Worm (Caenorhabditis elegans) whole organism, L4 larva: Measurements from ENCODE around the gene T18D3.9.

Experiments used
- F10B5.3 ChIP-seq: sonication (generic microtip); optimal IDR thresholded peaks from 2 replicates; lab custom pipeline; 2016; ENCODE audit warnings: mild to moderate bottlenecking, missing genetic modification characterization, missing compliant biosample characterization
- F26F4.8 ChIP-seq: fragments of 200-800 bp; sonication (Bioruptor generic); conservative IDR thresholded peaks from 2 replicates; pipeline ENCODE4 v1.3.6; 2022; ENCODE audit warnings: missing genetic modification characterization, missing compliant biosample characterization
- F49E8.2 ChIP-seq: sonication (generic microtip); optimal IDR thresholded peaks from 2 replicates; lab custom pipeline; 2016; ENCODE audit warnings: missing compliant biosample characterization, mild to moderate bottlenecking, missing genetic modification characterization, borderline replicate concordance
- R02D3.7 ChIP-seq: fragments of 150-350 bp; sonication (generic microtip); optimal IDR thresholded peaks from 3 replicates; lab custom pipeline; 2014; ENCODE audit warnings: missing biosample characterization, missing genetic modification characterization
- T20F7.1 ChIP-seq: fragments of 200-800 bp; sonication (Bioruptor generic); optimal IDR thresholded peaks from 2 replicates; lab custom pipeline; 2018; ENCODE audit warnings: mild to moderate bottlenecking, missing genetic modification characterization, missing compliant biosample characterization
- Y48G9A.11 ChIP-seq: fragments of 200-800 bp; sonication (Bioruptor generic); IDR thresholded peaks from 2 replicates; pipeline ENCODE4 v1.3.6; 2022; ENCODE audit warnings: missing genetic modification reagents, missing genetic modification characterization, missing compliant biosample characterization
- Y5F2A.4 ChIP-seq: fragments of 200-800 bp; sonication (Bioruptor generic); optimal IDR thresholded peaks from 2 replicates; lab custom pipeline; 2018; ENCODE audit warnings: mild to moderate bottlenecking, missing genetic modification characterization, missing compliant biosample characterization
- Y75B8A.6 ChIP-seq: fragments of 200-800 bp; sonication (Bioruptor generic); IDR thresholded peaks from 2 replicates; pipeline ENCODE4 v1.3.6; 2022; ENCODE audit warnings: missing genetic modification reagents, missing genetic modification characterization, missing compliant biosample characterization
- ZK546.5 ChIP-seq, 2 experiments: sonication (generic microtip); optimal IDR thresholded peaks; 2 replicates each; lab custom pipeline; 2017; ENCODE audit warnings: missing biosample characterization in 2 of 2, missing genetic modification characterization in 2 of 2
- ceh-28 ChIP-seq: fragments of 150-350 bp; optimal IDR thresholded peaks from 2 replicates; lab custom pipeline; 2014; ENCODE audit warnings: missing biosample characterization, missing genetic modification reagents, missing genetic modification characterization
- ceh-44 ChIP-seq: fragments of 200-800 bp; sonication (Bioruptor generic); IDR thresholded peaks from 2 replicates; pipeline ENCODE4 v1.3.6; 2022; ENCODE audit warnings: missing genetic modification reagents, missing genetic modification characterization, missing compliant biosample characterization
- ceh-62 ChIP-seq: sonication (generic microtip); optimal IDR thresholded peaks from 2 replicates; lab custom pipeline; 2017; ENCODE audit warnings: missing biosample characterization, missing genetic modification characterization
- ces-1 ChIP-seq: fragments of 150-350 bp; sonication (generic microtip); optimal IDR thresholded peaks from 4 replicates; lab custom pipeline; 2014; ENCODE audit warnings: missing biosample characterization, missing genetic modification reagents, missing genetic modification characterization
- daf-19 ChIP-seq: fragments of 200-800 bp; sonication (Bioruptor generic); conservative IDR thresholded peaks from 2 replicates; pipeline ENCODE4 v1.3.6; 2022; ENCODE audit warnings: missing genetic modification characterization, missing compliant biosample characterization
- daf-8 ChIP-seq: fragments of 200-800 bp; sonication (Bioruptor generic); IDR thresholded peaks from 2 replicates; pipeline ENCODE4 v1.3.6; 2022; ENCODE audit warnings: missing genetic modification characterization, missing compliant biosample characterization
- dmd-9 ChIP-seq: fragments of 200-800 bp; sonication (Bioruptor generic); IDR thresholded peaks from 2 replicates; pipeline ENCODE4 v1.3.6; 2022; ENCODE audit warnings: missing genetic modification reagents, missing genetic modification characterization, missing compliant biosample characterization
- duxl-1 ChIP-seq: sonication (generic microtip); optimal IDR thresholded peaks from 2 replicates; lab custom pipeline; 2016; ENCODE audit warnings: mild to moderate bottlenecking, missing genetic modification characterization, moderate library complexity, missing compliant biosample characterization; ENCODE audit not compliant: poor library complexity
- dve-1 ChIP-seq: sonication (generic microtip); optimal IDR thresholded peaks from 2 replicates; lab custom pipeline; 2017; ENCODE audit warnings: antibody characterized with exemption, mild to moderate bottlenecking, missing genetic modification characterization, missing compliant biosample characterization; ENCODE audit not compliant: insufficient read depth
- fkh-10 ChIP-seq: fragments of 150-350 bp; optimal IDR thresholded peaks from 2 replicates; lab custom pipeline; 2014; ENCODE audit warnings: missing biosample characterization, missing genetic modification reagents, missing genetic modification characterization
- fos-1 ChIP-seq: fragments of 150-350 bp; optimal IDR thresholded peaks from 2 replicates; lab custom pipeline; 2014; ENCODE audit warnings: missing biosample characterization, missing genetic modification characterization
- gei-8 ChIP-seq: fragments of 200-800 bp; sonication (Bioruptor generic); optimal IDR thresholded peaks from 2 replicates; lab custom pipeline; 2018; ENCODE audit warnings: mild to moderate bottlenecking, missing genetic modification characterization, missing compliant biosample characterization
- hmg-1.1 ChIP-seq: fragments of 200-800 bp; sonication (Bioruptor generic); IDR thresholded peaks from 2 replicates; pipeline ENCODE4 v1.3.6; 2022; ENCODE audit warnings: missing genetic modification reagents, missing genetic modification characterization, missing compliant biosample characterization
- lin-1 ChIP-seq: fragments of 200-800 bp; sonication (Bioruptor generic); IDR thresholded peaks from 2 replicates; pipeline ENCODE4 v1.3.6; 2022; ENCODE audit warnings: missing genetic modification reagents, missing genetic modification characterization, missing compliant biosample characterization
- lin-15B ChIP-seq: fragments of 150-350 bp; sonication (generic microtip); optimal IDR thresholded peaks from 3 replicates; lab custom pipeline; 2014; ENCODE audit warnings: missing biosample characterization, missing genetic modification characterization
- lin-39 ChIP-seq: fragments of 150-350 bp; optimal IDR thresholded peaks from 2 replicates; lab custom pipeline; 2014; ENCODE audit warnings: missing biosample characterization, missing genetic modification reagents, missing genetic modification characterization
- lir-3 ChIP-seq: sonication (generic microtip); optimal IDR thresholded peaks from 2 replicates; lab custom pipeline; 2016; ENCODE audit warnings: mild to moderate bottlenecking, missing genetic modification characterization, missing compliant biosample characterization
- madf-5 ChIP-seq, 2 experiments: fragments of 200-800 bp; sonication (Bioruptor generic); IDR thresholded peaks; 2 replicates each; pipeline ENCODE4 v1.3.6; 2022; ENCODE audit warnings: missing compliant biosample characterization in 2 of 2, missing genetic modification characterization in 2 of 2
- mxl-2 ChIP-seq: fragments of 200-800 bp; sonication (Bioruptor generic); conservative IDR thresholded peaks from 2 replicates; pipeline ENCODE4 v1.3.6; 2022; ENCODE audit warnings: missing genetic modification reagents, missing genetic modification characterization, missing compliant biosample characterization
- mxl-3 ChIP-seq: fragments of 200-800 bp; sonication (Bioruptor generic); optimal IDR thresholded peaks from 2 replicates; lab custom pipeline; 2018; ENCODE audit warnings: mild to moderate bottlenecking, missing genetic modification characterization, missing compliant biosample characterization
- nhr-10 ChIP-seq: fragments of 150-350 bp; optimal IDR thresholded peaks from 2 replicates; lab custom pipeline; 2014; ENCODE audit warnings: missing biosample characterization, missing genetic modification characterization
- nhr-11 ChIP-seq: fragments of 150-350 bp; optimal IDR thresholded peaks from 2 replicates; lab custom pipeline; 2014; ENCODE audit warnings: missing biosample characterization, missing genetic modification characterization
- nhr-237 ChIP-seq: sonication (generic microtip); optimal IDR thresholded peaks from 2 replicates; lab custom pipeline; 2017; ENCODE audit warnings: missing biosample characterization, missing genetic modification characterization
- nhr-28 ChIP-seq: fragments of 150-350 bp; optimal IDR thresholded peaks from 2 replicates; lab custom pipeline; 2014; ENCODE audit warnings: missing biosample characterization, missing genetic modification characterization
- nhr-6 ChIP-seq: fragments of 150-350 bp; optimal IDR thresholded peaks from 2 replicates; lab custom pipeline; 2014; ENCODE audit warnings: missing biosample characterization, missing genetic modification characterization
- nhr-76 ChIP-seq: fragments of 150-350 bp; optimal IDR thresholded peaks from 2 replicates; lab custom pipeline; 2014; ENCODE audit warnings: missing biosample characterization, missing genetic modification characterization
- nhr-77 ChIP-seq: fragments of 150-350 bp; optimal IDR thresholded peaks from 2 replicates; lab custom pipeline; 2014; ENCODE audit warnings: missing biosample characterization, missing genetic modification characterization
- pqm-1 ChIP-seq: sonication (generic microtip); optimal IDR thresholded peaks from 2 replicates; lab custom pipeline; 2017; ENCODE audit warnings: missing biosample characterization, missing genetic modification characterization
- set-16 ChIP-seq: fragments of 200-800 bp; sonication (Bioruptor generic); IDR thresholded peaks from 2 replicates; pipeline ENCODE4 v1.3.6; 2022; ENCODE audit warnings: missing genetic modification reagents, missing genetic modification characterization, missing compliant biosample characterization
- snpc-4 ChIP-seq: fragments of 150-350 bp; optimal IDR thresholded peaks from 2 replicates; lab custom pipeline; 2014; ENCODE audit warnings: missing biosample characterization, missing genetic modification characterization
- spr-3 ChIP-seq: fragments of 200-800 bp; sonication (Bioruptor generic); optimal IDR thresholded peaks from 2 replicates; lab custom pipeline; 2018; ENCODE audit warnings: mild to moderate bottlenecking, missing genetic modification characterization, missing compliant biosample characterization
- tag-97 ChIP-seq: fragments of 200-800 bp; sonication (Bioruptor generic); IDR thresholded peaks from 2 replicates; pipeline ENCODE4 v1.3.6; 2022; ENCODE audit warnings: missing genetic modification characterization, missing compliant biosample characterization
- vab-7 ChIP-seq: fragments of 200-800 bp; sonication (Bioruptor generic); IDR thresholded peaks from 2 replicates; pipeline ENCODE4 v1.3.6; 2022; ENCODE audit warnings: missing genetic modification reagents, missing genetic modification characterization, missing compliant biosample characterization
- zag-1 ChIP-seq: fragments of 150-350 bp; optimal IDR thresholded peaks from 2 replicates; lab custom pipeline; 2014; ENCODE audit warnings: missing biosample characterization, missing genetic modification characterization
- zfp-2 ChIP-seq: sonication (generic microtip); optimal IDR thresholded peaks from 2 replicates; lab custom pipeline; 2016; ENCODE audit warnings: mild to moderate bottlenecking, missing genetic modification characterization, missing compliant biosample characterization
- zip-11 ChIP-seq: fragments of 200-800 bp; sonication (Bioruptor generic); IDR thresholded peaks from 2 replicates; pipeline ENCODE4 v1.3.6; 2022; ENCODE audit warnings: missing genetic modification characterization, missing compliant biosample characterization
- zip-2 ChIP-seq: fragments of 150-350 bp; optimal IDR thresholded peaks from 2 replicates; lab custom pipeline; 2014; ENCODE audit warnings: missing biosample characterization, missing genetic modification characterization

Gene T18D3.9

ce11 chrX:12463504-12463903, 9.2 kb upstream of the T18D3.9 start, which contains the start of gene T18D3.5:
TSS of gene T18D3.5 (plus strand) at chrX:12463804.
- TF ChIP-seq Y48G9A.11 (GFP tag; lab: Robert Waterston, UW) (no peak), F49E8.2 (no peak), nhr-6 (tag; lab: Kevin White, UChicago) (no peak), pqm-1 (no peak), zip-11 (GFP tag; lab: Robert Waterston, UW) (no peak), nhr-77 (tag; lab: Kevin White, UChicago) (no peak), nhr-237 (tag; lab: Kevin White, UChicago) (no peak)

DNA sequence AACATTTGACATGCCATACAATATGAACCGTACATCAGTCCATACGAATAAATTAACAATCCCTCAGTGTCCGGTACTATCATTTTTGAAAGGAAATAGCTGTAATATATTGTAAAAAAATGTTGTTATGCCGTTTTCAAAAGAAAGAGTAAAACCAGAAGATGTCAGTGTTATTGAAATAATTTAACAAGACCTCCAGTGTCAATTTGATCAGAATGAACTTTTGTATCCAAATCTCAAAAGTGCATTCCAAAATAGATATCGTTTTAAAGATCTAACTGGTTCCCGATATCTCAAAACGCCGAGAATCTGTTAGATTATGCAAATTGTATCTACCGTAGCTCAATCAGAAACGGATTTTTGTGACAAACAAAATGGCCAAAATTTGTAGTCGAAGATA, 7.3 kb upstream of the T18D3.9 start, which contains the start of gene odr-7:
TSS of gene odr-7 (minus strand) at position 101 of the 400 bp plus-strand sequence.
- no peak for TF ChIP-seq zag-1 (tag; lab: Kevin White, UChicago)
- TF ChIP-seq ceh-62 (tag; lab: Kevin White, UChicago), result no peak
- TF ChIP-seq ceh-44, result no peak
- TF ChIP-seq gei-8 (GFP tag; lab: Kevin White, UChicago), result no peak
- TF ChIP-seq mxl-2, result no peak
- TF ChIP-seq nhr-28, result no peak
- no peak for TF ChIP-seq Y75B8A.6 (GFP tag; lab: Robert Waterston, UW)
- TF ChIP-seq Y5F2A.4 (GFP tag; lab: Kevin White, UChicago), result no peak
- no peak for TF ChIP-seq T20F7.1 (GFP tag; lab: Kevin White, UChicago)
- TF ChIP-seq duxl-1 (tag; lab: Kevin White, UChicago), result no peak

DNA sequence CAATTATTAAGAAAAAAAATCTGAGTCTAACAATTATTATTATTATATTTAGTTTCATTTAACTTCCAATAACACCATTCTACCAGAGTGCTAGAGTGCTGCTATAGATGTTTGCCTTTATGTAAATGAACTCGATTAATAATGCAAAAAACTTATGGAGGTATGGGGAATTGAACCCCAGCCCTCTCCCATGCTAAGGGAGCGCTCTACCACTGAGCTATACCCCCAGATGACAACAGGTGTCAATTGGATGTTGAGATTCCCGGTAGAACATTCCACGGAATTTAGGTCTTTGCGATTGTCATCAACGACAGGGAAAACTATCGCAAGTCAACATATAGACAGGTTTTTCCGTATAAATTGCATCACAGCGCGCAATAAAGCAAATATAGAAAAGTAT, 3.8 kb upstream of the T18D3.9 start:
- TF ChIP-seq ZK546.5 (tag; optimal IDR thresholded peaks at IDR 0.05; lab: Kevin White, UChicago) (no peak), dve-1 (peak; percentile 42), lin-15B (tag; lab: Kevin White, UChicago) (no peak), madf-5 (GFP tag; IDR thresholded peaks at IDR 0.05; lab: Robert Waterston, UW) (0 out of 4 replicates have a peak, but pooled peaks have one; percentile 5 to 56), set-16 (GFP tag; lab: Robert Waterston, UW) (no peak), zag-1 (tag; lab: Kevin White, UChicago) (no peak), lir-3 (tag; lab: Kevin White, UChicago) (peak; percentile 76), R02D3.7 (tag; lab: Kevin White, UChicago) (peak; percentile 24), tag-97 (GFP tag; lab: Robert Waterston, UW) (no peak), lin-39 (no peak), hmg-1.1 (peak; percentile 70), duxl-1 (tag; lab: Kevin White, UChicago) (peak; percentile 71), nhr-11 (no peak), fos-1 (tag; lab: Kevin White, UChicago) (no peak), spr-3 (GFP tag; lab: Kevin White, UChicago) (peak; percentile 32), snpc-4 (tag; lab: Kevin White, UChicago) (no peak), mxl-3 (GFP tag; lab: Kevin White, UChicago) (peak; percentile 49), T20F7.1 (GFP tag; lab: Kevin White, UChicago) (no peak), dmd-9 (peak; percentile 87), ceh-62 (tag; lab: Kevin White, UChicago) (no peak), lin-1 (peak; percentile 69; the same call in 1 of the 2 replicates), F49E8.2 (peak; percentile 71), F26F4.8 (GFP tag; lab: Robert Waterston, UW) (peak; percentile 86), gei-8 (GFP tag; lab: Kevin White, UChicago) (peak; percentile 73), nhr-10 (tag; lab: Kevin White, UChicago) (peak; percentile 5), fkh-10 (GFP tag; lab: Kevin White, UChicago) (no peak), daf-8 (no peak), zfp-2 (tag; lab: Kevin White, UChicago) (peak; percentile 55), ceh-28 (tag; lab: Kevin White, UChicago) (no peak), vab-7 (peak; percentile 75), zip-2 (peak; percentile 84), F10B5.3 (tag; lab: Kevin White, UChicago) (peak; percentile 67), nhr-77 (tag; lab: Kevin White, UChicago) (peak; percentile 19), nhr-6 (tag; lab: Kevin White, UChicago) (peak; percentile 20), daf-19 (GFP tag; lab: Robert Waterston, UW) (peak; percentile 74), Y5F2A.4 (GFP tag; lab: Kevin White, UChicago) (peak; percentile 68), nhr-76 (tag; lab: Kevin White, UChicago) (no peak), ces-1 (GFP tag; lab: Kevin White, UChicago) (no peak), nhr-28 (peak; percentile 26)
